Worm (Caenorhabditis elegans) whole organism, L3 larva: ENCODE data around the gene ugt-50.

Experiments
- aly-2 ChIP-seq: fragments of 150-350 bp; optimal IDR thresholded peaks from 2 replicates; lab custom pipeline; 2014; ENCODE audit warnings: missing biosample characterization, missing genetic modification characterization
- ceh-82 ChIP-seq: fragments of 150-350 bp; optimal IDR thresholded peaks from 2 replicates; lab custom pipeline; 2014; ENCODE audit warnings: missing biosample characterization, missing genetic modification characterization
- ceh-9 ChIP-seq: sonication (generic microtip); optimal IDR thresholded peaks from 2 replicates; lab custom pipeline; 2018; ENCODE audit warnings: missing biosample characterization, missing genetic modification characterization
- elt-1 ChIP-seq: fragments of 150-350 bp; optimal IDR thresholded peaks from 2 replicates; lab custom pipeline; 2014; ENCODE audit warnings: missing biosample characterization, missing genetic modification characterization
- nfya-1 ChIP-seq: sonication (generic microtip); optimal IDR thresholded peaks from 2 replicates; lab custom pipeline; 2017; ENCODE audit warnings: missing genetic modification characterization, mild to moderate bottlenecking, missing compliant biosample characterization, antibody characterized with exemption, moderate library complexity; ENCODE audit not compliant: insufficient read depth
- nhr-12 ChIP-seq: fragments of 150-350 bp; optimal IDR thresholded peaks from 2 replicates; lab custom pipeline; 2014; ENCODE audit warnings: missing biosample characterization, missing genetic modification characterization
- nhr-28 ChIP-seq: fragments of 150-350 bp; optimal IDR thresholded peaks from 2 replicates; lab custom pipeline; 2014; ENCODE audit warnings: missing biosample characterization, missing genetic modification characterization
- sea-2 ChIP-seq: fragments of 150-350 bp; sonication (generic microtip); optimal IDR thresholded peaks from 4 replicates; lab custom pipeline; 2014; ENCODE audit warnings: missing biosample characterization, missing genetic modification reagents, missing genetic modification characterization
- snpc-4 ChIP-seq: fragments of 150-350 bp; optimal IDR thresholded peaks from 2 replicates; lab custom pipeline; 2014; ENCODE audit warnings: missing biosample characterization, missing genetic modification characterization
- tbx-2 ChIP-seq: sonication (generic microtip); optimal IDR thresholded peaks from 2 replicates; lab custom pipeline; 2016; ENCODE audit warnings: mild to moderate bottlenecking, missing genetic modification characterization, missing compliant biosample characterization
- zag-1 ChIP-seq: fragments of 150-350 bp; optimal IDR thresholded peaks from 2 replicates; lab custom pipeline; 2014; ENCODE audit warnings: missing biosample characterization, missing genetic modification characterization

- no peak for TF ChIP-seq tbx-2
- TF ChIP-seq elt-1 (tag; lab: Kevin White, UChicago), result no peak
- no peak for TF ChIP-seq zag-1 (tag; lab: Kevin White, UChicago)
- TF ChIP-seq ceh-9 (tag; lab: Kevin White, UChicago), result no peak
- TF ChIP-seq nfya-1 (tag; lab: Kevin White, UChicago), result no peak
- no peak for TF ChIP-seq sea-2 (GFP tag; lab: Kevin White, UChicago)
- no peak for TF ChIP-seq ceh-82 (tag; lab: Kevin White, UChicago)
- no peak for TF ChIP-seq aly-2 (tag; lab: Kevin White, UChicago)
- no peak for TF ChIP-seq nhr-28 (tag; lab: Kevin White, UChicago)
- no peak for TF ChIP-seq snpc-4 (tag; lab: Kevin White, UChicago)
- TF ChIP-seq nhr-12, result no peak
Observed at ce11 chrX:12731188-12731857, 40.0 kb downstream of the ugt-50 start, which contains the start of gene pgp-12.
